Worm (Caenorhabditis elegans) whole organism, L4/young adult: ENCODE data around the gene chil-16.
"Not testable (repeated sequence)": the region's sequence is repeated elsewhere in the genome, so short reads cannot be mapped to it uniquely, and the experiment has no call there.

Experiments used
- W03F9.2 ChIP-seq: fragments of 150-350 bp; optimal IDR thresholded peaks from 2 replicates; lab custom pipeline; 2014; ENCODE audit warnings: missing biosample characterization, missing genetic modification characterization
- him-1 ChIP-seq: sonication (generic microtip); optimal IDR thresholded peaks from 2 replicates; lab custom pipeline; 2016; ENCODE audit warnings: missing genotype, missing genetic modification reagents, missing genetic modification characterization, missing compliant biosample characterization

DNA sequence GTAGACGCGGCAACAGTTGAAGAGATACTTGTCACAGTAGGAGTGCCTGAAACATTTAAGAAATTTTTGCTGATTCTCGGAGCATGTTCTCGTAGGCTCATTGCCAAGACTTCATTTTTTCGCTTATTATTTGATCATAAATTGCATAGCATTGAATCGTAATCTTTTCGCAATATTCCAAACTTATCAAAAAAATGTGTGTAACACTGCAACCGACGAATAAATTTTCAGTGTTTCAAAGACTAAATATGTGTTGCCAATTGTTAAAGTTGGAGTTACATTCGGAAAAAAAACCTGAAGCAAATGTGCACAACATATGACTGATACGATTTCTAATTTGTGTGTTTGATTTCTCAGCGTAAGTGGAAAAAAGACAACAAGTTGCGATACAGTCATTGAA lies 17.7 kb upstream of the chil-16 start, which contains the start of gene R09D1.14:
- TF ChIP-seq W03F9.2; him-1 (tag; lab: Kevin White, UChicago): not testable (repeated sequence)
